Worm (Caenorhabditis elegans) whole organism, L4/young adult: Measurements from ENCODE around the gene aqp-2.

Experiments used
- W03F9.2 ChIP-seq: fragments of 150-350 bp; optimal IDR thresholded peaks from 2 replicates; lab custom pipeline; 2014; ENCODE audit warnings: missing biosample characterization, missing genetic modification characterization
- dao-5 ChIP-seq: sonication (generic microtip); optimal IDR thresholded peaks from 2 replicates; lab custom pipeline; 2016; ENCODE audit warnings: missing genotype, missing genetic modification characterization, moderate library complexity, missing compliant biosample characterization
- him-1 ChIP-seq: sonication (generic microtip); optimal IDR thresholded peaks from 2 replicates; lab custom pipeline; 2016; ENCODE audit warnings: missing genotype, missing genetic modification reagents, missing genetic modification characterization, missing compliant biosample characterization

aqp-2 gene

DNA sequence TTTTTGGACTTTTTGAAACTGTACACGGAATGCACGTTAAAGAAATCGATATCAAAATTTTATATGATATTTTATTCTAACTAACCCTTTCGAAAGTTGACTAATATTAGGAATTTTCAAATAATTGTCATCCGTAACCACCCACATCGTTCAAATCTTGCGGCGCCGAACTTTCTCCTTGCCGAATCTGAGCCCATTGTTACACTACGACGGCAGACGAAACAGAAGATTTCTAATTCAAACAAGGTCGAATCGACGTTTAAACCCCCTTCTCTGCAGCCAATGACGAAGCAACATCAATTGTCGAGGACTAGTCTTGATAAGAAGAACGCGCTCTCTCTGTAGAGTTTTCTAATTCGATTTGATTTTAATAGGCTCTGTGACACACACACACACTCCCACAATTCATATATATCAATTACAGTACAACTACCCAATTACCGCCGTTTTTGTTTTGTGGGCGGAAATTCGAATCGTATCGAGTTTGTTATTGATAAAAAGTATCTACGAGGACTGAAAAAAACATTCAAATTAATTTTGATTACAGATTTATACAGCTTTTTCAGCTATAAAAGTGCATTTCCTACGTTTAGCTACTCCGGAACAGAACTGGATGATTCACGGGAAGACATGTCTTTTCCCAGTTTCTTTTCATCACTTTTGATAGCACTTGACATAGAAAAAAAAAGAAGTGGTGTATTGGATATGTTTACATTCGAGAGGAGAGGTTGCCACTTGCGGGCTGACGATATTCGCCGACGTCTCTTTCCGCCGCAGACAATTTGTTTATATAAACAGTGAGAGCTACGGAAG is 22.8 kb upstream of the aqp-2 start:
- TF ChIP-seq him-1 (tag; lab: Kevin White, UChicago) = no peak
- TF ChIP-seq dao-5 (tag; lab: Kevin White, UChicago) = no peak
- TF ChIP-seq W03F9.2 (tag; lab: Kevin White, UChicago) = no peak

DNA sequence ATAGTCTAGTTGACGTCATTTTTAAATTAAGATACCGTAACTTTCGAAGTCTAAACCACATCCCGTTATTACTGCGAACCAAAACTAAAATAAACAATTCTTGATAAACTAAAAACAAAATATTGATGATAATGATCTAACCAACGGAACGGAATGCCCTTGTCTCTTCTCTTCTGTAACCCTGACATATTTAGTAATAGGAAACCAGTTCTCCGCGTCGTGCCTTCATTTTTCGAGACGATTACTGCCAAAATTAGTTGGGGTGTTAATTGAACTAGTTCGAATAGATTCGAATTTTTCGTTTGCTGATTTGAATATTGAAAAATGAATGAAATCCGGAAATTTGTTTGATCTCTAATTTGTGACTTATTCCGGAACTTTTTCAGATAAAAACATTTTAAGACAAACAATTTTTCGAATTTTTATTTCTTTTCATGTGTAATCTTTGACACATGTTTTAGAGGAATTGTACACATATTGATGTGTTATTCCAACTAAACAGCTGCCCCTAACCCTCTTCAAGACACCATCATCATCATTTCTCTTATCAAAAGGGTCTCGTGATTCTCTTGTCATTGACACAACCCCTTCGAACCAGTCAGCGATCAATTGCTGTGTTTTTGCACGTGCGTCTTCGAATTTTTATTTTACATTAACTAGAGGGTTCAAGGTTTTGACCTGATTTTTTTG is 22.0 kb upstream of the aqp-2 start:
- no peak for TF ChIP-seq him-1 (tag; lab: Kevin White, UChicago)
- peak; percentile 30 for TF ChIP-seq W03F9.2 (tag; lab: Kevin White, UChicago)

DNA sequence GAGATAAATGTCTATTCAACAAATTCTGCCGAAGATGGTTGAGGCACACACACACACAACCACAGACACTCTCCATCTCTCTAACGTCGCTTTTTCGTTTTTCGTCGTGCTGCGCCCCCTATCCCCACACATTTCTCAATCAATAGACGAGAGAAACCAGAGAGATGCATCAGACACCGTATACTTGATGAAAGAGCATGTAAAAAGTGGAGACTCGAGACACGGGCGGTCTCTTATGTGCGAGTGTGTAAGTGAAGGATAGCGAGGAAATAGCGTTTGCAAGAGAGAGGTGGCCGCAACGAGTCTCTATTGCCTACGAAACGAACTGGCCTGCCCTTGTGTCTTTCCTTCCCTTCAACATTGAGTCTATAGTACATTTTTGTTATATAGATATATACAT is 21.0 kb upstream of the aqp-2 start:
- TF ChIP-seq dao-5 (tag; lab: Kevin White, UChicago) (peak; percentile 70), him-1 (tag; lab: Kevin White, UChicago) (peak; percentile 72), W03F9.2 (tag; lab: Kevin White, UChicago) (peak; percentile 53)

DNA sequence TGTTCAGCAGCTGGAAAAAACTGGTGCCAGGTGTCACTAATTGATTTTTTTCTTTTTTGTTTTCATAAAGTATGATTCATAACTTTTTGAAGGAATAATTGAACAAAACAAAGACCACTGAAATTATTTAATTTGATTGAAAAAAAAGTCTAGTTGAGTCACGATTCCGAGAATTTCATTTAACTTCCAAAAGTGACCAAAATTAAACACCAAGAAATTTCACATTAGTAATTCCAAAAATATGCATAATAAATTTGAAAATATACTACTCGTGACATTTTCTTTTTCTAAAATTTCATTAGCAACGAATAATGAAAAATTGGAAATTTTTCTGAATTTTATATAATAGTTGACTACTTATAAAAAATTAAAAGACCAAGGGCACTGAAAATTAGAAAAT is 20.3 kb upstream of the aqp-2 start:
- TF ChIP-seq W03F9.2 (tag; lab: Kevin White, UChicago) (no peak), dao-5 (tag; lab: Kevin White, UChicago) (no peak), him-1 (tag; lab: Kevin White, UChicago) (no peak)

DNA sequence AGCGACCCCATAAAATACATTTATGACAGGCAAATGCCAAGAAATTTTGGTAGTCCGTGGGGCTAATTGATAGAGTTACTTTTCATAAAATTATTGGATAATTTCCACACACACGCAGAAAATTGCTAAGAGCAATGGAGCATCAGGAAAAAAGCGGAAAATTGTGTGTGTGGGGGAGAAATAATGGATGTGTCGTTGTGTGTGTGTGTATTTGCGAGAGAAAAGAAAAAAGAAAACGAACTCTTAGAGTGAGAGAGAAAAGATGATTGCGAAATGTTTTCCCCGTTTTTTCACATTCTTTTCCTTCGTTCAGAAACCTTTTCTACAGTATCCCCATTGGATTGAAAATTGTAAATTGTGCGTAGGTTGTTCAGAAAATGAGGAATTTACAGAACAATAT is 19.8 kb upstream of the aqp-2 start:
- TF ChIP-seq dao-5 (tag; lab: Kevin White, UChicago) (no peak), W03F9.2 (tag; lab: Kevin White, UChicago) (no peak)

DNA sequence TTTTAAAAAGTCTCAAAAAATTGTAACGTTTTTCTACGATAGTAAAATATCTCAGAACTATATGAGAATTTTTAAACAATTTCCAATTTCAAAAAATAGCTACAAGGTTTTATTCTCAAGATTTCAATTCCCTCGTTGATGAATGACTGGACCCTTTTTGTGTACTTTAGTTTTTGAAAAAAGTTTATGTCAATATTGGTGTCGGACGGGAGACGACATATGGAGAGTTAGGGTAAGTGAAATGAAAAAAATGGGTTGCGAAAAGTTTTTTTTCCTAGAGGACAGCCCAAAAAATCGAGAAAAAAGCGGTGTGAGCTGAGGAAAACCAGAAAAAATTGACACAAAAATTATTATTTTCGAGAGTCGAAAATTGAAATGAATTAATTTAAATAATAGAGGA is 19.1 kb upstream of the aqp-2 start:
- TF ChIP-seq W03F9.2 (tag; lab: Kevin White, UChicago) (no peak), him-1 (tag; lab: Kevin White, UChicago) (no peak), dao-5 (tag; lab: Kevin White, UChicago) (no peak)

DNA sequence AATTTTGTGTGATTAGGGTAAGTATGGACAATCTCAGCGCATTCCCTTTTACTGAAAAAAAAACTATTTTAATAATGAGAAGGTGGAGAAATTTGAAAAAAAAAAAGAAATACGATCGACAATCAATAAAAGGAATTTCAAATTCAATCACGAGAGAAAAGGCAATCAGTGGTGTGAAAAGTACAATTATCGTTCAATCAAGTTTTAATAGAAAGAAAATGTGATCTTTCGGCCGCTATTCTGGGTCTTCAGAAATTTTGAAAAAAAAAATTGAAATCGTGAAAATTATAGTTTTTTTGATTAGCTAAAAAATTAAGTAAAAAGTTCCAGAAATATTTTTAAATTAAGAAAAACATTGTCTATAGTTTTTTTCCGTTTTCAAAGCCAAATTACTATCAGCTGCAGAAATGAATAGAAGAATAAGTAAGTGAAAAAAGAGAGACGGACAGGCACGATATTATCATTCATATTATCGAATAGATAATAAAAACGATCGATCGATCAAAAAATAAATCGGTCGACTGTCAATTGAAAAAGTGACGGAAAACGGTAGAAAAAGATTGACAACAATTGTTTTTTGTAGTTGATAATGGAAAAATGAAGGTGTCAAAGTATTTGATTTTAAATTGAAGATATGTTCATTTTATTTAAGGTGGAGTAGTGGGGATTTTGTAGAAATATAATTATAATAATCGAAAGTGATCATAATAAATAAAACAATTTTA is 18.4 kb upstream of the aqp-2 start, which contains the start of gene gldi-3:
gldi-3 (minus strand) TSS at position 51 of the 725 bp plus-strand sequence.
- TF ChIP-seq him-1 (tag; lab: Kevin White, UChicago) (no peak), W03F9.2 (tag; lab: Kevin White, UChicago) (no peak), dao-5 (tag; lab: Kevin White, UChicago) (no peak)

DNA sequence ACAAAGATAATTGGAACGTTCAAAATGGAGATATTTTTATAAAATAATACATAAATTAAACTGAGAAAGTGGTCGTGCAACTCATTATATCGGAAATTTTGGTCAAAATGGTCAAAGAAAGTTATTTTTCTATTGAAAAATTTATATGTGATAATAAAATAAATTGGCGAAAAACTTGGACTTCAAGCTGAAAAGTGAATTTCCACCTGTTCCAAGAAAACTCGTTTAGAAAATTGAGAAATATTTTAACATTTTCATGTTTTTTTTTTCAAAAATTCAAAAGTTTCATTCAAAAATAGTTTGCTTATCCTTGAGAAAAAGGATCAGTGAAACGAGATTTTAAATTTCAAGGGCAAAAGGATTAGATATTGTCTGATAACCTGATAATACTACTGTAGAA is 17.2 kb upstream of the aqp-2 start:
- no peak for TF ChIP-seq him-1 (tag; lab: Kevin White, UChicago)
- TF ChIP-seq W03F9.2 (tag; lab: Kevin White, UChicago) = no peak
- TF ChIP-seq dao-5 (tag; lab: Kevin White, UChicago) = no peak

DNA sequence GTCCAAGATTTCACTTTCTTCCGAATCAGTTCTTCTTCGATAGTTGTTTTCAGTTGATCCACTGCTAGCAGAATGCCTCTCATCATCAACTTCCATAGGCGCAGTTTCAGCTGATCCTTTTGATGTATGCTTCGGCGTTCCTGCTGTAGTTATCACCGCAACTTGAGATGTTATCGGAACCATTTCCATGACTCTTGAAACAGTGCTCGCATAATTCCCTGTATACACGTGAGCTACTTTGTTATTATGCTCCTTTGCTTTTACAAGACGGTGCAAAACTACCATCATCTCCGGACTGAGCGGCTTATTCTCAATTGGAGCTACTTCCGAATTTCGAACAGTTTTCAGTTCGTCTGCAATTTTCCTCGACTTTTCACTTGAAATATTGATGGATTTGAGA is 15.4 kb upstream of the aqp-2 start:
- no peak for TF ChIP-seq dao-5 (tag; lab: Kevin White, UChicago)
- TF ChIP-seq W03F9.2 (tag; lab: Kevin White, UChicago) = no peak
- no peak for TF ChIP-seq him-1 (tag; lab: Kevin White, UChicago)

DNA sequence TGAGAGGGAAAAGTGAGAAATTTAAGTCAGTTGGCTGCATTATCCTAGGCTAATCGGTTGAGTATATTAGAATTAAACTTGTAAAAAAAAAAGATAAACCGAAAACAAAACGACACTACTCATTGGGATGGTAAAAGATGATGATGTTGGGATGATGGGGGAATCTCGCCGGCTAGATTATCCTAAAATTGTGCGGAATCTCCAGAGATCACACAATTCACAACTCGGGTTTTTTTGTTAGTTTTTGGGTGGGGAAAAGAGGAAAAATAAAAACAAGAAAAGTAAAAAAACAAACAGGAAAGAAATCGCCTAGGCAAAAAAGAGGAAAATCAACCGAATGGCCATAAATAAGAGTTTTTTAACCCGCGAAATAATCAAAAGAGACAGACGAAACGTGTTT is 13.4 kb upstream of the aqp-2 start:
- TF ChIP-seq him-1 (tag; lab: Kevin White, UChicago) = no peak
- no peak for TF ChIP-seq dao-5 (tag; lab: Kevin White, UChicago)
- no peak for TF ChIP-seq W03F9.2 (tag; lab: Kevin White, UChicago)

DNA sequence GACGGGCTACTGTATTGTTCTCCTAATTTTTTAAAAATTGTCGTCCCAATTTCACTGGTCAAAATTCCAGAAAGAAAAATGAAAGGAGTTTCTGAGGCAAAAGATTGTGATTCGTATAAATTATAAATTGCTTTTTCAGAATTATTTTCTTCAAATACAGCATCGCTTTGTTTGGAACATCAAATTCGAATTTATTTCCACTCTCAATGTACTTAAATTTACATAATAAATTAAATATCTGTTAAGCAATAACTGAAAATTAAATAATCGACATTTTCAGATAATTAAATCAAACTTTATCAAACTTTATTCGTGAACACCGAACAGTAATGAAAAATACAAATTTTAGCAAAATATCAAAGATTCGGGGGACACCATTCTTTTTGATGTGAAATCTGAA is 13.0 kb upstream of the aqp-2 start:
- TF ChIP-seq W03F9.2 (tag; lab: Kevin White, UChicago) = no peak
- no peak for TF ChIP-seq dao-5 (tag; lab: Kevin White, UChicago)
- no peak for TF ChIP-seq him-1 (tag; lab: Kevin White, UChicago)

DNA sequence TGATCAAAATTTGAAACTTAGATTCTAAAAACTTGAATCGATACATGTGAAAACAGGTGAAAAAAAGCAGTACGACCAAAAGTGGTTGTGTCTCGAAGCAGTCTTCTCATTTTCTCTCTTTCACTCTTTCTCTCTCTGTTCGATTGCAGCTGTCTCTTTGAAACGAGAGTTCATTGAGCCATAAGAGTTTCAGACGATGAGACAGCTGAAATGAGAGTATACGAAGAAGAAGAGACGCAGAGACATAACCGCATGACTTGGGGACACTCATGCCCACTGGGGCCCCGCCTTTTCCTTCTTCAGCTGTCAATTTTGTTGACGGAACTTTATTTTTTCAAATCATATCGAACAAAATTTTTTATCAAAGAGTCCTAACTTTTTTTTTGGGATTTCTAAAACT is 12.2 kb upstream of the aqp-2 start:
- TF ChIP-seq him-1 (tag; lab: Kevin White, UChicago) (peak; percentile 53), W03F9.2 (tag; lab: Kevin White, UChicago) (peak; percentile 85), dao-5 (tag; lab: Kevin White, UChicago) (no peak)

DNA sequence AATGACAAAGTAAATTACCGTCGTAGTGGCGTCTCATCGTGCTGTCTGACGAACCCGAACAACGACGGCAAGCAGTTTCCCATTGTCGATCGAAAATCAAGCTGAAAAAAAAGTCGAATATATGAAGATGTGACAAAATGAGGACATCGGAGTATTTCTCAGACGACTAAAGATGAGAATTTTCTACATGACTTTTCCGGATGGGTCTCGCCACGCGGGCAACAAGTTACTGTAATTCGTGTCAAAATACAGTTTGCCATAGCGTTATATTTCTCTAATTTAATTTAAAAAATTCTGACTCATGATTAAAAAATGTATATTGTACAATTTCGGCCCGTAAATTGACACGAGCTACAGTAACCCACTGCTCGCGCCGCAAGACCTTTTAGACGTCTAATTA is 11.2 kb upstream of the aqp-2 start, which contains the start of gene C01G6.4:
C01G6.4 (minus strand) TSS at position 101 of the 400 bp plus-strand sequence.
- no peak for TF ChIP-seq W03F9.2 (tag; lab: Kevin White, UChicago)
- TF ChIP-seq him-1 (tag; lab: Kevin White, UChicago) = no peak
- TF ChIP-seq dao-5 (tag; lab: Kevin White, UChicago) = no peak
